Fruit fly (Drosophila melanogaster) whole organism, adult: ENCODE measurements around the gene CG5776.
A peak's percentile ranks its signal among the peaks of the same experiment; 100 is the strongest.

ENCODE experiments used
- CG11617 ChIP-seq: fragments of 200-800 bp; sonication (Bioruptor generic); optimal IDR thresholded peaks from 2 replicates; lab custom pipeline; 2017; ENCODE audit warnings: mild to moderate bottlenecking, missing biosample characterization, missing genetic modification reagents, missing genetic modification characterization
- CG12768 ChIP-seq: fragments of 200-800 bp; sonication (Bioruptor generic); optimal IDR thresholded peaks from 2 replicates; lab custom pipeline; 2017; ENCODE audit warnings: missing biosample characterization, missing genetic modification characterization, mild to moderate bottlenecking, moderate library complexity, missing genetic modification reagents
- CG14711 ChIP-seq: fragments of 200-800 bp; sonication (Bioruptor generic); optimal IDR thresholded peaks from 2 replicates; lab custom pipeline; 2018; ENCODE audit warnings: missing biosample characterization, mild to moderate bottlenecking, missing genetic modification characterization, moderate library complexity
- CG1620 ChIP-seq: fragments of 200-800 bp; sonication (Bioruptor generic); optimal IDR thresholded peaks from 2 replicates; lab custom pipeline; 2016; ENCODE audit warnings: missing biosample characterization, missing genetic modification characterization
- CG33017 ChIP-seq: fragments of 200-800 bp; sonication (Bioruptor generic); optimal IDR thresholded peaks from 2 replicates; lab custom pipeline; 2018; ENCODE audit warnings: missing biosample characterization, mild to moderate bottlenecking, missing genetic modification characterization, moderate library complexity
- CG5204 ChIP-seq: fragments of 200-800 bp; sonication (Bioruptor generic); optimal IDR thresholded peaks from 2 replicates; lab custom pipeline; 2016; ENCODE audit warnings: missing biosample characterization, missing genetic modification characterization
- CG7045 ChIP-seq: fragments of 200-800 bp; sonication (Bioruptor generic); optimal IDR thresholded peaks from 2 replicates; lab custom pipeline; 2017; ENCODE audit warnings: missing biosample characterization, mild to moderate bottlenecking, missing genetic modification characterization
- CG7101 ChIP-seq: fragments of 200-800 bp; sonication (Bioruptor generic); optimal IDR thresholded peaks from 2 replicates; lab custom pipeline; 2018; ENCODE audit warnings: missing biosample characterization, mild to moderate bottlenecking, missing genetic modification characterization, moderate library complexity
- Clk ChIP-seq: fragments of 200-800 bp; sonication (Bioruptor generic); optimal IDR thresholded peaks from 2 replicates; lab custom pipeline; 2017; ENCODE audit warnings: missing biosample characterization, missing genetic modification characterization
- Crg-1 ChIP-seq: fragments of 200-800 bp; sonication (Bioruptor generic); optimal IDR thresholded peaks from 2 replicates; lab custom pipeline; 2016; ENCODE audit warnings: missing biosample characterization, missing genetic modification characterization
- Hr96 ChIP-seq: fragments of 200-800 bp; sonication (Bioruptor generic); optimal IDR thresholded peaks from 2 replicates; lab custom pipeline; 2016; ENCODE audit warnings: missing biosample characterization, missing genetic modification characterization
- Mnt ChIP-seq: fragments of 200-800 bp; sonication (Bioruptor generic); optimal IDR thresholded peaks from 2 replicates; lab custom pipeline; 2016; ENCODE audit warnings: missing biosample characterization, mild to moderate bottlenecking, missing genetic modification characterization
- bab1 ChIP-seq: fragments of 200-800 bp; sonication (Bioruptor generic); optimal IDR thresholded peaks from 3 replicates; lab custom pipeline; 2019; ENCODE audit warnings: missing biosample characterization, mild to moderate bottlenecking, missing genetic modification characterization, moderate library complexity
- cic ChIP-seq: fragments of 200-800 bp; sonication (Bioruptor generic); optimal IDR thresholded peaks from 2 replicates; lab custom pipeline; 2017; ENCODE audit warnings: missing biosample characterization, mild to moderate bottlenecking, missing genetic modification characterization, moderate library complexity
- cnc ChIP-seq, 2 experiments: fragments of >200 bp; optimal IDR thresholded peaks; 2 replicates each; lab custom pipeline; 2017
- kay ChIP-seq: fragments of 200-800 bp; sonication (Bioruptor generic); peaks from one replicate; lab custom pipeline; 2016; ENCODE audit warnings: missing biosample characterization, missing genetic modification characterization, borderline replicate concordance
- ovo ChIP-seq: fragments of 200-800 bp; sonication (Bioruptor generic); optimal IDR thresholded peaks from 2 replicates; lab custom pipeline; 2016; ENCODE audit warnings: missing biosample characterization, missing genetic modification characterization
- pad ChIP-seq: fragments of 200-800 bp; sonication (Bioruptor generic); optimal IDR thresholded peaks from 3 replicates; lab custom pipeline; 2017; ENCODE audit warnings: missing biosample characterization, missing genetic modification characterization, mild to moderate bottlenecking, moderate library complexity, missing genetic modification reagents
- tj ChIP-seq: fragments of 200-800 bp; sonication (Bioruptor generic); optimal IDR thresholded peaks from 3 replicates; lab custom pipeline; 2017; ENCODE audit warnings: missing biosample characterization, mild to moderate bottlenecking, missing genetic modification characterization, moderate library complexity
- toe ChIP-seq: fragments of 200-800 bp; sonication (Bioruptor generic); optimal IDR thresholded peaks from 2 replicates; lab custom pipeline; 2016; ENCODE audit warnings: missing biosample characterization, missing genetic modification characterization

CG5776 gene

dm6 chr2L:12704418-12704920 is at the start of gene CG5776, which contains the start of gene spict:
CG5776 (minus strand) TSS chr2L:12704451.
spict (plus strand) TSS chr2L:12704725.
- TF ChIP-seq CG14711 (tag; lab: Kevin White, UChicago) (peak; percentile 64), CG5204 (GFP tag; lab: Kevin White, UChicago) (no peak), CG7101 (tag; lab: Kevin White, UChicago) (peak; percentile 79), pad (peak; percentile 56), toe (GFP tag; lab: Kevin White, UChicago) (peak; percentile 41), CG11617 (peak; percentile 72), CG12768 (GFP tag; lab: Kevin White, UChicago) (peak; percentile 58), Clk (peak; percentile 20), Mnt (GFP tag; lab: Kevin White, UChicago) (peak; percentile 80), tj (GFP tag; lab: Kevin White, UChicago) (peak; percentile 25), cnc (optimal IDR thresholded peaks at IDR 0.05; lab: Kevin White, UChicago) (no peak), ovo (peak; percentile 25), Hr96 (GFP tag; lab: Kevin White, UChicago) (peak; percentile 18), bab1 (peak; percentile 77), kay (GFP tag; lab: Kevin White, UChicago) (no peak), CG33017 (peak; percentile 72), cic (GFP tag; lab: Kevin White, UChicago) (no peak), Crg-1 (GFP tag; lab: Kevin White, UChicago) (peak; percentile 44), CG1620 (GFP tag; lab: Kevin White, UChicago) (peak; percentile 68), CG7045 (GFP tag; lab: Kevin White, UChicago) (peak; percentile 59)

- no peak for TF ChIP-seq tj (GFP tag; lab: Kevin White, UChicago)
- no peak for TF ChIP-seq CG1620 (GFP tag; lab: Kevin White, UChicago)
- TF ChIP-seq CG11617, result no peak
- no peak for TF ChIP-seq kay (GFP tag; lab: Kevin White, UChicago)
- no peak for TF ChIP-seq Clk
- no peak for TF ChIP-seq CG33017
- no peak for TF ChIP-seq toe (GFP tag; lab: Kevin White, UChicago)
Observed at dm6 chr2L:12750060-12750459, 45.8 kb upstream of the CG5776 start.

- TF ChIP-seq CG11617, result peak; percentile 92
- peak; percentile 91 for TF ChIP-seq Hr96 (GFP tag; lab: Kevin White, UChicago)
- peak; percentile 97 for TF ChIP-seq CG7045 (GFP tag; lab: Kevin White, UChicago)
- peak; percentile 94 for TF ChIP-seq bab1
- TF ChIP-seq ovo, result peak; percentile 84
- TF ChIP-seq cnc (optimal IDR thresholded peaks at IDR 0.05; lab: Kevin White, UChicago), result no peak
- TF ChIP-seq Clk, result peak; percentile 94
- TF ChIP-seq pad, result peak; percentile 87
- peak; percentile 96 for TF ChIP-seq toe (GFP tag; lab: Kevin White, UChicago)
- peak; percentile 55 for TF ChIP-seq Mnt (GFP tag; lab: Kevin White, UChicago)
- peak; percentile 90 for TF ChIP-seq CG33017
- TF ChIP-seq CG1620 (GFP tag; lab: Kevin White, UChicago), result peak; percentile 92
- peak; percentile 94 for TF ChIP-seq CG5204 (GFP tag; lab: Kevin White, UChicago)
- TF ChIP-seq tj (GFP tag; lab: Kevin White, UChicago), result peak; percentile 73
- TF ChIP-seq CG7101 (tag; lab: Kevin White, UChicago), result peak; percentile 91
- peak; percentile 85 for TF ChIP-seq CG14711 (tag; lab: Kevin White, UChicago)
- peak; percentile 95 for TF ChIP-seq CG12768 (GFP tag; lab: Kevin White, UChicago)
- TF ChIP-seq kay (GFP tag; lab: Kevin White, UChicago), result no peak
- no peak for TF ChIP-seq cic (GFP tag; lab: Kevin White, UChicago)
- peak; percentile 82 for TF ChIP-seq Crg-1 (GFP tag; lab: Kevin White, UChicago)
Observed at dm6 chr2L:12721794-12722315, 17.6 kb upstream of the CG5776 start, which contains the start of gene Pih1D1. Pih1D1 (minus strand) TSS chr2L:12721843.

dm6 chr2L:12720430-12721396 is 16.5 kb upstream of the CG5776 start:
- TF ChIP-seq Mnt (GFP tag; lab: Kevin White, UChicago) (no peak), tj (GFP tag; lab: Kevin White, UChicago) (peak; percentile 1), CG11617 (peak; percentile 52), cic (GFP tag; lab: Kevin White, UChicago) (peak; percentile 77), CG33017 (peak; percentile 10), ovo (no peak), pad (peak; percentile 30), cnc (optimal IDR thresholded peaks at IDR 0.05; lab: Kevin White, UChicago) (peak in 1 of 2 experiments; percentile 65), CG14711 (tag; lab: Kevin White, UChicago) (peak; percentile 8), Clk (peak; percentile 45), kay (GFP tag; lab: Kevin White, UChicago) (peak; percentile 81), CG5204 (GFP tag; lab: Kevin White, UChicago) (peak; percentile 31), CG1620 (GFP tag; lab: Kevin White, UChicago) (no peak), CG7101 (tag; lab: Kevin White, UChicago) (peak; percentile 37), bab1 (no peak), Hr96 (GFP tag; lab: Kevin White, UChicago) (peak; percentile 18), CG7045 (GFP tag; lab: Kevin White, UChicago) (peak; percentile 51), CG12768 (GFP tag; lab: Kevin White, UChicago) (peak; percentile 57), Crg-1 (GFP tag; lab: Kevin White, UChicago) (no peak), toe (GFP tag; lab: Kevin White, UChicago) (peak; percentile 53)
